Fruit fly (Drosophila melanogaster): ENCODE results near the gene PpD3.

Gene PpD3

DNA sequence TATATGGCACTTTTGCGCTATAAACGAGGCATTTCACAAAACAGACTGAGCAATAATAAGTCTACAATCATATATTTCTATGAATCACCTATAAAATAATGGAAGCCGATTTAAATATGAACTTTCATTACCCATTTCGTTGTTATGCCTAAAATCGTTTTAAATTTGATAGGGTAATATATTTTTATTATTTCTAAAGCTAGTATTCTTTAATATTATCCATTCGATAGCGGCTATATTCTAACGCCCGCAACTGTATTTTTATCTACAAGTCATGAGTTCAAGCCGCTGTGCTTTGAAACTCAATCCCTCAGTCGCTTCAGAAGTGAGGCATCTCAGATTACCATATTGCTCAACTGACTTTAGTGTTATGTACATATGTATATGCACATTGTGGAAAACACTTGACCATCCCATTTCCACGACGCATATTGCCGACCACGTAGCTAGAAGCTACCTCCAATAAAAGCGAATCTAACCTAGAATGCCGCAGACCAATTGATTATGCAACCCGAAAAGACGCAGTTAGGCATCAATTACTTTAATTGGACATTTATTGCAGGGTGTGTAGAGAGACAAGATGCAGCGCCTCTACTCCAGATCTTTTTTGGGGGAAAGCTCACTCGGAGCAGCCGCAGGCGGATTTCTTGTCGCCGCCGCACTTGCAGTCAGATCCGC lies 35.7 kb downstream of the PpD3 start:
- TF ChIP-seq h (optimal IDR thresholded peaks at IDR 0.05) (no peak), ttk (optimal IDR thresholded peaks at IDR 0.05) (no peak), insv (optimal IDR thresholded peaks at IDR 0.05) (no peak), psq (optimal IDR thresholded peaks at IDR 0.05) (no peak), Sin3A (optimal IDR thresholded peaks at IDR 0.05) (no peak), Myc (optimal IDR thresholded peaks at IDR 0.05) (no peak)

DNA sequence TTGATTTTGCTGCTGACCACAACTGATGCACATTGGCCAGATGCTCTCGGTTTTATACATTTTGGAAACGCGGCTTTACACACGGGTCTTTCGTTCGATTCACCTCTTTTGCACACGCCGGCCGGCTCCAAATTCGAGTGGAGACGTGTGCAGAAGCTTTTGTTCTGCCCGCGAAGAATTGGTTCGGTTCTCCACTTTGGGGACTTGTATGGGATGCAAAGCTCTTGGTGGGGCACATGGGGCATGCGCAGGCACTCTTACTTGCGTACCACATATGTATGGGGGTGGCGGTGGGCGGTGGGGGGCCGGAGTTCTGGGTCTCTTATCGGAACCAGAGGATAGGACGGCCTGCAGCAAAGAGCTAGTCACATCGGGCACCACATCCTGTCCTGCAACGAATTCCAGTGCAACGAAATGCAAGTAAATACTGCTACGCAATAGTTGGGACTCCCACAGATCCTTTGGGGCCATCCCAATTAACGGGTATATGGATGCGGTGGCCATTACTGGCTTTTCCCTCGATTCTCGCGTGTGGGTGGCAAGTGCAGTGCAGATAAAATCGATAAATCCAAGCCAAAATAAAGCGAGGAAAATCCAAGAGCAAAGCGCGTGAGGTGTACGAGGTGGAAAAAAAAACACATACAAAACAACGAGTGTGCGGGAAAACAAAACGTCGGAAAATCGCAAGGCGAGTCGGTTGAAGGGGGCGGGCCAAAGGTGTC lies 36.8 kb downstream of the PpD3 start, which contains the start of the genes MtnA and CG8500:
TSS of gene MtnA (minus strand) at position 30 of the 722 bp plus-strand sequence.
TSS of gene CG8500 (plus strand) at position 313 of the 722 bp plus-strand sequence.
- TF ChIP-seq Myc (optimal IDR thresholded peaks at IDR 0.05) = no peak
- TF ChIP-seq h (optimal IDR thresholded peaks at IDR 0.05) = no peak
- TF ChIP-seq ttk (optimal IDR thresholded peaks at IDR 0.05) = no peak
- TF ChIP-seq Sin3A (optimal IDR thresholded peaks at IDR 0.05) = no peak
- no peak for TF ChIP-seq insv (optimal IDR thresholded peaks at IDR 0.05)
- no peak for TF ChIP-seq psq (optimal IDR thresholded peaks at IDR 0.05)

DNA sequence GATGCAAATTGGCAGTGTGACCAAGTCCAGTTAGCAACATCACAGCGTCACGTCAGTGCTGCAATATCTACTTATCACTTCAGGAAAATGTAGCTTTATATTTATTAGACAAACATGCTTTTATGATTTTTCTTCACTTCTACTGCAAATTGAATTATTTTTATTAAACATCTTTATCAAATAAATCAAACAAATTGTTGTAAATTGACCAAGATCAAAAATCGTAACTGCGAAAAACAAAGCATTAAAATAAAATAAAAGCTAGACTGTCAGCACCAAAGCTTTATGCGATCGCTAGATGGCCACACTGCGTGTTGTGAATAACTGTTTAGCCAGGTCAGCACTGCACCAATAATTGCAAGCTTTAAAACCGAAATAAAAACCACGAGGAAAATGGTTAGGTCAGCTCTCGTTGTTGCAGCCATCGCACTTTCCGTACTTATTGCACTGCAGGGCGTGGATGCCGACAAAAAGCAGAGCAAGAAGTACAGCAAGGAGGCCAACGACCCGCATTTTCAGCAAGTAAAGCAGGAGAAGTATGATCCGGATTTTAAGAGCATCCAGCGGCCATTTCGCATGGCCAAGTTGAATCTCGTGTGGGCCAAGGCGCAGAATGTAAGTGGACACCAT lies 43.6 kb downstream of the PpD3 start, which contains the start of the genes CG12945 and CG8507:
TSS of gene CG12945 (minus strand) at position 45 of the 630 bp plus-strand sequence.
TSS of gene CG8507 (plus strand) at position 307 of the 630 bp plus-strand sequence.
- TF ChIP-seq Sin3A (optimal IDR thresholded peaks at IDR 0.05) (no peak), Myc (optimal IDR thresholded peaks at IDR 0.05) (no peak), psq (optimal IDR thresholded peaks at IDR 0.05) (no peak), ttk (optimal IDR thresholded peaks at IDR 0.05) (no peak), insv (optimal IDR thresholded peaks at IDR 0.05) (no peak), h (optimal IDR thresholded peaks at IDR 0.05) (no peak)

DNA sequence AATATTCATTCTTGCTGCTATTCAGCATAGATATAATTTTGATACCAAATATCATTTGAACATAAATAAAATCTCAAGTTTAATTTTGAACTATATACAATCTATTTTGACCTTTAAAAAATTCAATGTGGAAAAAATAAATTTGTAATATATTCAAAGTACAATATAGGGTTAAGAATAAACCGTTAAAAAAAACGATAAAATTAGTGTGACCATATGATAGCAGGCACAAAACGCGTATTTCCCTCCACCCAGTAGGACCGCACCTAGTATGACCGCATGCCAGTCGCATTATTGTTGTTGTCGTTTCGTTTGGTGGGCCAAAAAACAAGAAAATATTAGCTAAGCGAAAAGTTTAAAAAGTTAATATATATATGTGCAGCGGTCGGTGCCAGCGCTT lies 45.3 kb downstream of the PpD3 start, which contains the start of gene CG8516:
TSS of gene CG8516 (plus strand) at position 278 of the 400 bp plus-strand sequence.
- TF ChIP-seq psq (optimal IDR thresholded peaks at IDR 0.05) (no peak), h (optimal IDR thresholded peaks at IDR 0.05) (no peak), insv (optimal IDR thresholded peaks at IDR 0.05) (no peak), ttk (optimal IDR thresholded peaks at IDR 0.05) (no peak), Myc (optimal IDR thresholded peaks at IDR 0.05) (no peak), Sin3A (optimal IDR thresholded peaks at IDR 0.05) (no peak)

Data from Kc167 (cell line).